Worm (Caenorhabditis elegans) whole organism, L3 larva: Measurements from ENCODE around the gene dgk-1.

Experiments
- ceh-16 ChIP-seq: sonication (generic microtip); optimal IDR thresholded peaks from 2 replicates; lab custom pipeline; 2017; ENCODE audit warnings: missing biosample characterization, missing genetic modification characterization
- ceh-28 ChIP-seq: fragments of 150-350 bp; optimal IDR thresholded peaks from 2 replicates; lab custom pipeline; 2014; ENCODE audit warnings: missing biosample characterization, missing genetic modification reagents, missing genetic modification characterization
- ceh-9 ChIP-seq: sonication (generic microtip); optimal IDR thresholded peaks from 2 replicates; lab custom pipeline; 2018; ENCODE audit warnings: missing biosample characterization, missing genetic modification characterization
- elt-2 ChIP-seq: sonication (generic microtip); optimal IDR thresholded peaks from 2 replicates; lab custom pipeline; 2016; ENCODE audit warnings: missing genetic modification reagents, mild to moderate bottlenecking, missing genetic modification characterization, missing compliant biosample characterization
- elt-3 ChIP-seq, 3 experiments: fragments of 150-350 bp in 1 of 3; sonication (generic microtip) in 2 of 3; optimal IDR thresholded peaks; 2 replicates in 2 of 3; 4 replicates in 1 of 3; lab custom pipeline; 2014 to 2017; ENCODE audit warnings: missing biosample characterization in 3 of 3, missing genetic modification characterization in 3 of 3
- fkh-10 ChIP-seq: sonication (generic microtip); optimal IDR thresholded peaks from 2 replicates; lab custom pipeline; 2017; ENCODE audit warnings: missing biosample characterization, missing genetic modification reagents, missing genetic modification characterization
- fos-1 ChIP-seq: fragments of 150-350 bp; optimal IDR thresholded peaks from 2 replicates; lab custom pipeline; 2014; ENCODE audit warnings: missing biosample characterization, missing genetic modification characterization
- hmg-11 ChIP-seq: sonication (generic microtip); optimal IDR thresholded peaks from 2 replicates; lab custom pipeline; 2016; ENCODE audit warnings: missing genetic modification characterization, missing compliant biosample characterization
- jun-1 ChIP-seq: fragments of 150-350 bp; optimal IDR thresholded peaks from 2 replicates; lab custom pipeline; 2014; ENCODE audit warnings: missing biosample characterization, missing genetic modification reagents, missing genetic modification characterization
- lin-15B ChIP-seq: fragments of 150-350 bp; optimal IDR thresholded peaks from 2 replicates; lab custom pipeline; 2014; ENCODE audit warnings: missing biosample characterization, missing genetic modification characterization
- lsy-12 ChIP-seq: sonication (generic microtip); optimal IDR thresholded peaks from 2 replicates; lab custom pipeline; 2016; ENCODE audit warnings: mild to moderate bottlenecking, missing genetic modification characterization, missing compliant biosample characterization
- mdl-1 ChIP-seq: fragments of 150-350 bp; optimal IDR thresholded peaks from 2 replicates; lab custom pipeline; 2014; ENCODE audit warnings: missing biosample characterization, missing genetic modification characterization
- nfya-1 ChIP-seq: sonication (generic microtip); optimal IDR thresholded peaks from 2 replicates; lab custom pipeline; 2017; ENCODE audit warnings: missing genetic modification characterization, mild to moderate bottlenecking, missing compliant biosample characterization, antibody characterized with exemption, moderate library complexity; ENCODE audit not compliant: insufficient read depth
- nhr-12 ChIP-seq: fragments of 150-350 bp; optimal IDR thresholded peaks from 2 replicates; lab custom pipeline; 2014; ENCODE audit warnings: missing biosample characterization, missing genetic modification characterization
- nhr-23 ChIP-seq: fragments of 150-350 bp; optimal IDR thresholded peaks from 2 replicates; lab custom pipeline; 2014; ENCODE audit warnings: missing biosample characterization, missing genetic modification reagents, missing genetic modification characterization
- nhr-25 ChIP-seq: sonication (generic microtip); optimal IDR thresholded peaks from 2 replicates; lab custom pipeline; 2017; ENCODE audit warnings: missing biosample characterization, missing genetic modification characterization
- nhr-28 ChIP-seq: fragments of 150-350 bp; optimal IDR thresholded peaks from 2 replicates; lab custom pipeline; 2014; ENCODE audit warnings: missing biosample characterization, missing genetic modification characterization
- nhr-43 ChIP-seq: sonication (generic microtip); optimal IDR thresholded peaks from 2 replicates; lab custom pipeline; 2016; ENCODE audit warnings: mild to moderate bottlenecking, missing genetic modification characterization, missing compliant biosample characterization; ENCODE audit not compliant: poor library complexity, severe bottlenecking
- pha-4 ChIP-seq: fragments of 150-350 bp; optimal IDR thresholded peaks from 2 replicates; lab custom pipeline; 2014; ENCODE audit warnings: missing biosample characterization, missing genetic modification reagents, missing genetic modification characterization
- pqm-1 ChIP-seq: fragments of 150-350 bp; optimal IDR thresholded peaks from 2 replicates; lab custom pipeline; 2017; ENCODE audit warnings: missing biosample characterization, missing genetic modification characterization, inconsistent platforms
- sea-2 ChIP-seq: fragments of 150-350 bp; sonication (generic microtip); optimal IDR thresholded peaks from 4 replicates; lab custom pipeline; 2014; ENCODE audit warnings: missing biosample characterization, missing genetic modification reagents, missing genetic modification characterization
- skn-1 ChIP-seq: fragments of 150-350 bp; optimal IDR thresholded peaks from 2 replicates; lab custom pipeline; 2014; ENCODE audit warnings: missing biosample characterization, missing genetic modification characterization
- snpc-4 ChIP-seq: fragments of 150-350 bp; optimal IDR thresholded peaks from 2 replicates; lab custom pipeline; 2014; ENCODE audit warnings: missing biosample characterization, missing genetic modification characterization
- tbx-2 ChIP-seq: sonication (generic microtip); optimal IDR thresholded peaks from 2 replicates; lab custom pipeline; 2016; ENCODE audit warnings: mild to moderate bottlenecking, missing genetic modification characterization, missing compliant biosample characterization
- unc-39 ChIP-seq: sonication (generic microtip); optimal IDR thresholded peaks from 4 replicates; lab custom pipeline; 2017; ENCODE audit warnings: missing biosample characterization, missing genetic modification characterization
- unc-62 ChIP-seq: fragments of 150-350 bp; sonication (generic microtip); optimal IDR thresholded peaks from 4 replicates; lab custom pipeline; 2014; ENCODE audit warnings: missing biosample characterization, missing genetic modification reagents, missing genetic modification characterization
- zag-1 ChIP-seq: fragments of 150-350 bp; optimal IDR thresholded peaks from 2 replicates; lab custom pipeline; 2014; ENCODE audit warnings: missing biosample characterization, missing genetic modification characterization
- ztf-4 ChIP-seq: fragments of 150-350 bp; optimal IDR thresholded peaks from 2 replicates; lab custom pipeline; 2014; ENCODE audit warnings: missing biosample characterization, missing genetic modification characterization

Gene dgk-1

ce11 chrX:992650-993403 lies 1.6 kb upstream of the dgk-1 start (continued):
- TF ChIP-seq hmg-11 (peak; percentile 57), lin-15B (tag; lab: Kevin White, UChicago) (no peak), lsy-12 (tag; lab: Kevin White, UChicago) (no peak), tbx-2 (peak; percentile 51), zag-1 (peak; percentile 3)

DNA sequence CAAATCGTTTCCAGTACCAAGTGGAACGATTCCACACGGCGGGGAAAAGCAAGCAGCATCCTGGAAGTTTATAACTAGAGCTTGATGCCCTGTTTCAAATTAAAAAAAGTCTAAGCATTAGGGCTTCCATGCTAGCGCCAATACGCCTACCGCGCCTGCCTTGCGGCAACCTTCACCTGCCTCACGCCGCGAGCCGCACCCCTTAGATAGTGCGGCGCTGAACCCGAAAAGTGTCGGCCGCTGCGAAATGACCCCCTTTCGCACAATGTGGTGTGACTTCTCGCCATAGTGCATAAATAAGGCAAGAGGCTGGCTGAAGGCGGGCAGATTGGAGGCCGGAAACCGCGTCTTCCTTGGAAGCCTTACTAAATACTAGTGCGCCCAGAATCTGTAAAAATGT lies 4.8 kb downstream of the dgk-1 start:
- TF ChIP-seq unc-62 (no peak), snpc-4 (peak; percentile 74)

ce11 chrX:982598-982997 lies 8.7 kb downstream of the dgk-1 start:
- no peak for TF ChIP-seq nhr-12 (tag; lab: Kevin White, UChicago)
- no peak for TF ChIP-seq skn-1 (tag; lab: Kevin White, UChicago)
- no peak for TF ChIP-seq mdl-1 (tag; lab: Kevin White, UChicago)
- no peak for TF ChIP-seq unc-39 (tag; lab: Kevin White, UChicago)
- TF ChIP-seq pqm-1 (tag; lab: Kevin White, UChicago) = no peak
- no peak for TF ChIP-seq snpc-4
- no peak for TF ChIP-seq nhr-43 (tag; lab: Kevin White, UChicago)
- TF ChIP-seq elt-3 (tag; optimal IDR thresholded peaks at IDR 0.05; lab: Kevin White, UChicago) = no peak
- no peak for TF ChIP-seq ceh-9 (tag; lab: Kevin White, UChicago)
- TF ChIP-seq hmg-11 = no peak
- TF ChIP-seq fkh-10 (GFP tag; lab: Kevin White, UChicago) = no peak
- no peak for TF ChIP-seq zag-1
- TF ChIP-seq lsy-12 (tag; lab: Kevin White, UChicago) = no peak
- no peak for TF ChIP-seq elt-2 (tag; lab: Kevin White, UChicago)
- TF ChIP-seq nhr-28 (tag; lab: Kevin White, UChicago) = no peak
- no peak for TF ChIP-seq ceh-28 (tag; lab: Kevin White, UChicago)

DNA sequence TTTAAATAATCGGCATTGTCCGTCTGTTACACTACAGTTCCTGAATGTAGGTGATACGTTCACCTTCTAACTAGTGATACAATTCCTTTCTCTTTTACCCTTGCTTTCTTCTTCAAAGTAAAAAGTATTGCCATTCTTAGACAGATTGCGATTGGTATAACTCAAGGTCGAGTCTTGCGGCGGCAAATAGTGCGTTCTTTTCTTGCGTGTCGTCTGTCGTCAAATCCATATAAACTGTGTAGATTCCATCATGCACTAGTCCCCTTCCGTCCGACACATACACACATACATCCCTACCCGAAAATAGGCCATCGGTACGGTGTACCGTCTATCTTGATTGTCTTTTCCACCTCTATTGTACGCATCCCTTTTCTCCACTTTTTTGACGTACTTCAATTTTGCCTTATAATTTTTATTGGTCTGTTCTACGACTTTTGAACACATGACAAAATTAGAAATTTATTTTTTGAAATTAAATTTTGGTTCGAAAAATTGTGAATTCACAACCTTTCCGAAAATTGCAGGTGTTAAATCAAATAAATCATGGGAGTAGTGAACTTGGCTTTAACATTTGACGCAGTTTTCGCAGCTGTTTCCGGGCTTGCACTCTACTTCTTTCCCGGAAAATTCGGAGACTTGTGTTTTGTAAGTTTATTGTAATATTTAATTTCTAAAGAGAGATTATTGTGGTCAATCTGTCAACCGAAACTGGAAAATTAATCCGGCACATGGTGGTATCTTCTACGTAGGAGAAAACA lies 10.8 kb downstream of the dgk-1 start, which contains the start of gene C44C1.1:
TSS of gene C44C1.1 (plus strand) at position 525 of the 758 bp plus-strand sequence.
- TF ChIP-seq nhr-25 (tag; lab: Kevin White, UChicago) (peak; percentile 90), hmg-11 (peak; percentile 4), fos-1 (tag; lab: Kevin White, UChicago) (no peak), nhr-23 (tag; lab: Kevin White, UChicago) (peak; percentile 66), nhr-43 (tag; lab: Kevin White, UChicago) (peak; percentile 39)
- TF ChIP-seq, all 47 proteins: peak for 4

DNA sequence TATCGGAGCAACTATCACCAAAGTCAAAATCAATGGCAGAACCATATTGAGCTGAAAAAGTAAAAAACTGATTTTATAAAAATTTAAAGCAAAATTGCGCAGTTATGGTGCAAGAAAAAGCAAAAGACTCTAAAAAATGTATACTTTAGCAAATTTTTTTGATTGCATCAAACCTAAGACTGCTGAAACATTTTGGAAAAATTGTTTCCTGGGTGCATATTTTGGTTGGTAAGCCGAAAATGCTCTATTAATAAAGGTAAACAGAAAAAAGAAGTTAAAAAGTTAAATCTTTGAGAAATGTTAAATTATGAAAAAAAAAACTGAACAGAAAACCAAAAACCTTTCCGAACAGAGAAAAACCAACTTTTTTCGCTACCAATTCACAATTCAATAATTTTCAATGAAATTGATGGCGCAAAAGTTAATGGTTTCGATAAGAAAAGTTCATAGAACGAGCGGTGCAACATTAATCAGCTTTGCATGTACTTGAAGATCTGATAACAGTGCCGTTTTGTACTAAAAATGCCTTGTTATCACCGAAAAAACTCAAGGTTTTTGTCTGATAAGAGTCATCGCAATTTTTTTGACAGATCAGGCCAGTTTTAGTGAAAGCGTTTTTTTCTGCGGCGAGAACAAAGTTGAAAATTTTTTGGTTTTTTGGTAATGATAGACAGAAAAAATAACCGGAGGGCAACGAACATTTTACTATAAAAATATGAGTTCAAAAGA lies 13.1 kb downstream of the dgk-1 start, which contains the start of gene abhd-3.2:
TSS of gene abhd-3.2 (minus strand) at position 51 of the 729 bp plus-strand sequence.
- TF ChIP-seq skn-1 (tag; lab: Kevin White, UChicago) (no peak), nhr-25 (tag; lab: Kevin White, UChicago) (no peak), pqm-1 (tag; lab: Kevin White, UChicago) (peak; percentile 100), fos-1 (tag; lab: Kevin White, UChicago) (peak; percentile 70), ztf-4 (tag; lab: Kevin White, UChicago) (no peak), ceh-16 (tag; lab: Kevin White, UChicago) (no peak), sea-2 (GFP tag; lab: Kevin White, UChicago) (no peak), ceh-28 (tag; lab: Kevin White, UChicago) (peak; percentile 15), tbx-2 (no peak), elt-2 (tag; lab: Kevin White, UChicago) (peak; percentile 100), elt-3 (tag; optimal IDR thresholded peaks at IDR 0.05; lab: Kevin White, UChicago) (peak in 2 of 3 experiments; percentile 59 to 77), jun-1 (peak; percentile 84), nfya-1 (tag; lab: Kevin White, UChicago) (peak; percentile 10), pha-4 (peak; percentile 73)
